Worm (Caenorhabditis elegans): ENCODE measurements around the gene Y42H9AR.5.

ce11 chrIV:8061267-8061666 lies 41.1 kb upstream of the Y42H9AR.5 start:
- TF ChIP-seq mdl-1 (tag; optimal IDR thresholded peaks at IDR 0.05) (no peak), unc-39 (tag; optimal IDR thresholded peaks at IDR 0.05) (no peak), lin-11 (tag; optimal IDR thresholded peaks at IDR 0.05) (no peak), ztf-11 (tag; optimal IDR thresholded peaks at IDR 0.05) (no peak), nhr-21 (tag; optimal IDR thresholded peaks at IDR 0.05) (no peak), ama-1 (optimal IDR thresholded peaks at IDR 0.05) (no peak), blmp-1 (tag; optimal IDR thresholded peaks at IDR 0.05; ENCODE audit: insufficient read depth) (no peak), C34F6.9 (tag; optimal IDR thresholded peaks at IDR 0.05) (no peak)
